Fruit fly (Drosophila melanogaster): ENCODE data around the gene ci.

dm6 chr4:67063-67684, 10.3 kb upstream of the ci start, which contains the start of gene RpS3A:
- peak; percentile 77 for TF ChIP-seq CG11617 (GFP tag; optimal IDR thresholded peaks at IDR 0.05)
- peak; percentile 58 for TF ChIP-seq CG14711 (tag; optimal IDR thresholded peaks at IDR 0.05)
- TF ChIP-seq CG33017 (tag; optimal IDR thresholded peaks at IDR 0.05): peak; percentile 77
